Fruit fly (Drosophila melanogaster) whole organism, embryonic: ENCODE data around the gene CG44329.

Source experiments
- ATbp ChIP-seq: fragments of 200-800 bp; sonication (Bioruptor generic); optimal IDR thresholded peaks from 2 replicates; lab custom pipeline; 2017; ENCODE audit warnings: missing biosample characterization, mild to moderate bottlenecking, missing genetic modification characterization, missing genetic modification reagents
- CG1024 ChIP-seq: fragments of 200-800 bp; sonication (Bioruptor generic); IDR thresholded peaks from 2 replicates; pipeline ENCODE4 v1.3.6; 2022; ENCODE audit warnings: missing biosample characterization, missing genetic modification characterization
- CG11085 ChIP-seq: fragments of 200-800 bp; sonication (Bioruptor generic); IDR thresholded peaks from 2 replicates; pipeline ENCODE4 v1.3.6; 2022; ENCODE audit warnings: missing biosample characterization, missing genetic modification characterization
- CG11695 ChIP-seq: fragments of 200-800 bp; sonication (Bioruptor generic); IDR thresholded peaks from 3 replicates; pipeline ENCODE4 v1.3.6; 2022; ENCODE audit warnings: missing biosample characterization, missing genetic modification characterization
- CG13424 ChIP-seq: fragments of 200-800 bp; sonication (Bioruptor generic); optimal IDR thresholded peaks from 2 replicates; lab custom pipeline; 2019; ENCODE audit warnings: missing biosample characterization, mild to moderate bottlenecking, missing genetic modification characterization, moderate library complexity
- CG14014 ChIP-seq: fragments of 200-800 bp; sonication (Bioruptor generic); IDR thresholded peaks from 2 replicates; pipeline ENCODE4 v1.3.6; 2022; ENCODE audit warnings: missing biosample characterization, missing genetic modification characterization
- CG14965 ChIP-seq: fragments of 200-800 bp; sonication (Bioruptor generic); optimal IDR thresholded peaks from 2 replicates; lab custom pipeline; 2016; ENCODE audit warnings: missing biosample characterization, missing genetic modification characterization, borderline replicate concordance
- CG1602 ChIP-seq: fragments of 200-800 bp; sonication (Bioruptor generic); optimal IDR thresholded peaks from 3 replicates; lab custom pipeline; 2016; ENCODE audit warnings: missing biosample characterization, missing genetic modification characterization
- CG17359 ChIP-seq: fragments of 200-800 bp; sonication (Bioruptor generic); optimal IDR thresholded peaks from 3 replicates; lab custom pipeline; 2018; ENCODE audit warnings: missing biosample characterization, mild to moderate bottlenecking, missing genetic modification characterization, moderate library complexity
- CG17829 ChIP-seq: fragments of 200-800 bp; optimal IDR thresholded peaks from 2 replicates; lab custom pipeline; 2019; ENCODE audit warnings: missing biosample characterization, mild to moderate bottlenecking, missing genetic modification characterization, moderate library complexity
- CG18599 ChIP-seq: fragments of 200-800 bp; sonication (Bioruptor generic); optimal IDR thresholded peaks from 3 replicates; lab custom pipeline; 2017; ENCODE audit warnings: missing biosample characterization, missing genetic modification characterization, mild to moderate bottlenecking, moderate library complexity, missing genetic modification reagents
- CG2120 ChIP-seq: fragments of 200-800 bp; sonication (Bioruptor generic); optimal IDR thresholded peaks from 3 replicates; lab custom pipeline; 2016; ENCODE audit warnings: missing biosample characterization, missing genetic modification characterization
- CG2678 ChIP-seq: fragments of 200-800 bp; sonication (Bioruptor generic); optimal IDR thresholded peaks from 3 replicates; lab custom pipeline; 2019; ENCODE audit warnings: missing biosample characterization, mild to moderate bottlenecking, missing genetic modification characterization, moderate library complexity
- CG30020 ChIP-seq: fragments of 200-800 bp; optimal IDR thresholded peaks from 2 replicates; lab custom pipeline; 2019; ENCODE audit warnings: missing biosample characterization, mild to moderate bottlenecking, missing genetic modification characterization, moderate library complexity
- CG32532 ChIP-seq: fragments of 200-800 bp; sonication (Bioruptor generic); IDR thresholded peaks from 2 replicates; pipeline ENCODE4 v1.3.6; 2022; ENCODE audit warnings: missing biosample characterization, missing genetic modification characterization
- CG3847 ChIP-seq: fragments of 200-800 bp; sonication (Bioruptor generic); IDR thresholded peaks from 2 replicates; pipeline ENCODE4 v1.3.6; 2022; ENCODE audit warnings: missing biosample characterization, missing genetic modification characterization
- CG4360 ChIP-seq: fragments of 200-800 bp; sonication (Bioruptor generic); IDR thresholded peaks from 2 replicates; pipeline ENCODE4 v1.3.6; 2022; ENCODE audit warnings: missing biosample characterization, missing genetic modification characterization
- CG4730 ChIP-seq: fragments of 200-800 bp; sonication (Bioruptor generic); IDR thresholded peaks from 2 replicates; pipeline ENCODE4 v1.3.6; 2022; ENCODE audit warnings: missing biosample characterization, missing genetic modification characterization
- CG7372 ChIP-seq: fragments of 200-800 bp; sonication (Bioruptor generic); IDR thresholded peaks from 2 replicates; pipeline ENCODE4 v1.3.6; 2022; ENCODE audit warnings: missing biosample characterization, missing genetic modification characterization
- CG7839 ChIP-seq: fragments of 200-800 bp; sonication (Bioruptor generic); optimal IDR thresholded peaks from 3 replicates; lab custom pipeline; 2018; ENCODE audit warnings: missing biosample characterization, mild to moderate bottlenecking, missing genetic modification characterization, moderate library complexity
- CG8765 ChIP-seq: fragments of 200-800 bp; sonication (Bioruptor generic); IDR thresholded peaks from 2 replicates; pipeline ENCODE4 v1.3.6; 2022; ENCODE audit warnings: missing biosample characterization, missing genetic modification characterization
- E2f1 ChIP-seq: fragments of 200-800 bp; sonication (Bioruptor generic); IDR thresholded peaks from 2 replicates; pipeline ENCODE4 v1.3.6; 2022; ENCODE audit warnings: missing biosample characterization, missing genetic modification characterization
- Fer1 ChIP-seq: fragments of 200-800 bp; sonication (Bioruptor generic); optimal IDR thresholded peaks from 2 replicates; lab custom pipeline; 2017; ENCODE audit warnings: missing biosample characterization, mild to moderate bottlenecking, missing genetic modification characterization
- HLH3B ChIP-seq: fragments of 200-800 bp; sonication (Bioruptor generic); IDR thresholded peaks from 2 replicates; pipeline ENCODE4 v1.3.6; 2022; ENCODE audit warnings: missing biosample characterization, missing genetic modification characterization
- Hmr ChIP-seq: fragments of 200-800 bp; sonication (Bioruptor generic); optimal IDR thresholded peaks from 3 replicates; lab custom pipeline; 2017; ENCODE audit warnings: mild to moderate bottlenecking, missing biosample characterization, missing genetic modification reagents, missing genetic modification characterization
- NFAT ChIP-seq: fragments of 200-800 bp; sonication (Bioruptor generic); IDR thresholded peaks from 2 replicates; pipeline ENCODE4 v1.3.6; 2022; ENCODE audit warnings: missing biosample characterization, missing genetic modification characterization
- NfI ChIP-seq: fragments of 200-800 bp; sonication (Bioruptor generic); optimal IDR thresholded peaks from 3 replicates; lab custom pipeline; 2018; ENCODE audit warnings: missing biosample characterization, mild to moderate bottlenecking, missing genetic modification characterization, moderate library complexity
- Oaz ChIP-seq: fragments of 200-800 bp; sonication (Bioruptor generic); IDR thresholded peaks from 2 replicates; pipeline ENCODE4 v1.3.6; 2022; ENCODE audit warnings: missing biosample characterization, missing genetic modification characterization
- PHDP ChIP-seq: fragments of 200-800 bp; sonication (Bioruptor generic); optimal IDR thresholded peaks from 3 replicates; lab custom pipeline; 2018; ENCODE audit warnings: missing biosample characterization, mild to moderate bottlenecking, missing genetic modification characterization, moderate library complexity
- Rfx ChIP-seq: fragments of 200-800 bp; sonication (Bioruptor generic); IDR thresholded peaks from 2 replicates; pipeline ENCODE4 v1.3.6; 2022; ENCODE audit warnings: missing biosample characterization, missing genetic modification characterization
- Sox102F ChIP-seq: fragments of 200-800 bp; sonication (Bioruptor generic); optimal IDR thresholded peaks from 2 replicates; lab custom pipeline; 2018; ENCODE audit warnings: missing biosample characterization, mild to moderate bottlenecking, missing genetic modification characterization, moderate library complexity
- Xrp1 ChIP-seq: fragments of 200-800 bp; sonication (Bioruptor generic); IDR thresholded peaks from 2 replicates; pipeline ENCODE4 v1.3.6; 2022; ENCODE audit warnings: missing biosample characterization, missing genetic modification characterization
- abd-A ChIP-seq: fragments of 200-800 bp; sonication (Bioruptor generic); optimal IDR thresholded peaks from 3 replicates; lab custom pipeline; 2019; ENCODE audit warnings: missing biosample characterization, mild to moderate bottlenecking, missing genetic modification characterization, moderate library complexity
- az2 ChIP-seq: fragments of 200-800 bp; sonication (Bioruptor generic); optimal IDR thresholded peaks from 3 replicates; lab custom pipeline; 2016; ENCODE audit warnings: missing biosample characterization, missing genetic modification characterization
- bab2 ChIP-seq: fragments of 200-800 bp; sonication (Bioruptor generic); optimal IDR thresholded peaks from 2 replicates; lab custom pipeline; 2016; ENCODE audit warnings: missing biosample characterization, missing genetic modification characterization
- bcd ChIP-seq: fragments of 200-800 bp; sonication (Bioruptor generic); optimal IDR thresholded peaks from 2 replicates; lab custom pipeline; 2017; ENCODE audit warnings: missing biosample characterization, mild to moderate bottlenecking, missing genetic modification characterization
- ci ChIP-seq: fragments of 200-800 bp; sonication (Bioruptor generic); IDR thresholded peaks from 3 replicates; pipeline ENCODE4 v1.3.6; 2022; ENCODE audit warnings: missing biosample characterization, missing genetic modification characterization
- dimm ChIP-seq: fragments of 200-800 bp; sonication (Bioruptor generic); IDR thresholded peaks from 2 replicates; pipeline ENCODE4 v1.3.6; 2022; ENCODE audit warnings: missing biosample characterization, missing genetic modification characterization
- exex ChIP-seq: fragments of 200-800 bp; sonication (Bioruptor generic); optimal IDR thresholded peaks from 4 replicates; lab custom pipeline; 2018; ENCODE audit warnings: missing biosample characterization, mild to moderate bottlenecking, missing genetic modification characterization, moderate library complexity
- fu2 ChIP-seq: fragments of 200-800 bp; sonication (Bioruptor generic); optimal IDR thresholded peaks from 2 replicates; lab custom pipeline; 2016; ENCODE audit warnings: missing biosample characterization, missing genetic modification characterization
- lmd ChIP-seq: fragments of 200-800 bp; sonication (Bioruptor generic); IDR thresholded peaks from 2 replicates; pipeline ENCODE4 v1.3.6; 2022; ENCODE audit warnings: missing biosample characterization, missing genetic modification characterization
- mam ChIP-seq: fragments of 200-800 bp; sonication (Bioruptor generic); optimal IDR thresholded peaks from 3 replicates; lab custom pipeline; 2016; ENCODE audit warnings: missing biosample characterization, missing genetic modification characterization
- phol ChIP-seq: fragments of 200-800 bp; sonication (Bioruptor generic); optimal IDR thresholded peaks from 3 replicates; lab custom pipeline; 2018; ENCODE audit warnings: missing biosample characterization, mild to moderate bottlenecking, missing genetic modification characterization, moderate library complexity
- prd ChIP-seq, 3 experiments: fragments of >200 bp in 2 of 3; fragments of 200-800 bp in 1 of 3; sonication (Bioruptor generic) in 1 of 3; optimal IDR thresholded peaks in 2 of 3; IDR thresholded peaks in 1 of 3; 2 replicates in 2 of 3; 3 replicates in 1 of 3; pipeline versions ENCODE4 v1.3.6 to Lab custom; 2017 to 2022; ENCODE audit warnings: missing biosample characterization in 1 of 3, missing genetic modification characterization in 1 of 3
- ranshi ChIP-seq: fragments of 200-800 bp; sonication (Bioruptor generic); IDR thresholded peaks from 2 replicates; pipeline ENCODE4 v1.3.6; 2022; ENCODE audit warnings: missing biosample characterization, missing genetic modification characterization
- sens ChIP-seq: fragments of 200-800 bp; sonication (Bioruptor generic); peaks from one replicate; lab custom pipeline; 2016; ENCODE audit warnings: missing biosample characterization, missing genetic modification characterization
- sisA ChIP-seq: fragments of 200-800 bp; sonication (Bioruptor generic); IDR thresholded peaks from 2 replicates; pipeline ENCODE4 v1.3.6; 2022; ENCODE audit warnings: missing biosample characterization, missing genetic modification characterization
- slbo ChIP-seq: fragments of 200-800 bp; sonication (Bioruptor generic); IDR thresholded peaks from 2 replicates; pipeline ENCODE4 v1.3.6; 2022; ENCODE audit warnings: missing biosample characterization, missing genetic modification characterization
- tna ChIP-seq: fragments of 200-800 bp; sonication (Bioruptor generic); IDR thresholded peaks from 2 replicates; pipeline ENCODE4 v1.3.6; 2022; ENCODE audit warnings: missing biosample characterization, missing genetic modification characterization; ENCODE audit not compliant: partially characterized antibody
- vvl ChIP-seq: fragments of 200-800 bp; sonication (Bioruptor generic); IDR thresholded peaks from 2 replicates; pipeline ENCODE4 v1.3.6; 2022; ENCODE audit warnings: missing biosample characterization, missing genetic modification characterization

The CG44329 gene

dm6 chrX:5847544-5847943 lies 34.8 kb upstream of the CG44329 start (continued):
- TF ChIP-seq CG11085 (GFP tag; lab: Robert Waterston, UW): 0 out of 2 replicates have a peak, but pooled peaks have one; percentile 25
- no peak for TF ChIP-seq CG17829
- TF ChIP-seq CG30020 (tag; lab: Kevin White, UChicago): no peak
- TF ChIP-seq Oaz (GFP tag; lab: Robert Waterston, UW): 0 out of 2 replicates have a peak, but pooled peaks have one; percentile 9
- peak; percentile 49 for TF ChIP-seq sens (GFP tag; lab: Kevin White, UChicago)
- TF ChIP-seq ranshi: 0 out of 2 replicates have a peak, but pooled peaks have one; percentile 23
- TF ChIP-seq CG4360 (GFP tag; lab: Robert Waterston, UW): no peak
- TF ChIP-seq PHDP: peak; percentile 17
- TF ChIP-seq fu2: no peak
- TF ChIP-seq sisA: peak; percentile 30; the same call in 1 of the 2 replicates
- peak; percentile 9 for TF ChIP-seq phol (tag; lab: Kevin White, UChicago)
- peak; percentile 45 for TF ChIP-seq CG32532
- TF ChIP-seq mam (GFP tag; lab: Kevin White, UChicago): peak; percentile 34
- peak; percentile 34 for TF ChIP-seq Sox102F (GFP tag; lab: Kevin White, UChicago)
- TF ChIP-seq CG7839: peak; percentile 57
- TF ChIP-seq CG17359 (tag; lab: Kevin White, UChicago): peak; percentile 36
- TF ChIP-seq CG2120: peak; percentile 56
- peak; percentile 61 for TF ChIP-seq HLH3B
- peak; percentile 46 for TF ChIP-seq lmd (GFP tag; lab: Robert Waterston, UW)
- TF ChIP-seq CG2678 (tag; lab: Kevin White, UChicago): peak; percentile 51
- peak; percentile 69; the same call in 1 of the 2 replicates for TF ChIP-seq slbo (GFP tag; lab: Robert Waterston, UW)
- peak; percentile 54 for TF ChIP-seq abd-A (tag; lab: Kevin White, UChicago)
- TF ChIP-seq CG4730 (GFP tag; lab: Robert Waterston, UW): peak; percentile 44; the same call in 1 of the 2 replicates
- peak; percentile 16 for TF ChIP-seq CG13424
- 0 out of 2 replicates have a peak, but pooled peaks have one; percentile 13 for TF ChIP-seq CG7372
- no peak for TF ChIP-seq dimm (GFP tag; lab: Robert Waterston, UW)
- peak; percentile 45 for TF ChIP-seq Hmr
- TF ChIP-seq NfI (GFP tag; lab: Kevin White, UChicago): peak; percentile 11
- TF ChIP-seq CG14965 (GFP tag; lab: Kevin White, UChicago): no peak
- no peak for TF ChIP-seq tna
- peak; percentile 12 for TF ChIP-seq ATbp (GFP tag; lab: Kevin White, UChicago)
- TF ChIP-seq CG14014 (GFP tag; lab: Robert Waterston, UW): 0 out of 2 replicates have a peak, but pooled peaks have one; percentile 43
- peak; percentile 16; the same call in 1 of the 2 replicates for TF ChIP-seq NFAT (GFP tag; lab: Robert Waterston, UW)
- TF ChIP-seq CG1024 (GFP tag; lab: Robert Waterston, UW): 0 out of 2 replicates have a peak, but pooled peaks have one; percentile 23
- peak; percentile 47; the same call in 1 of the 2 replicates for TF ChIP-seq Xrp1 (GFP tag; lab: Robert Waterston, UW)
- TF ChIP-seq prd (optimal IDR thresholded peaks at IDR 0.05; lab: Kevin White, UChicago): no peak
- peak; percentile 36; the same call in 1 of the 3 replicates for TF ChIP-seq prd (GFP tag; IDR thresholded peaks at IDR 0.05; lab: Robert Waterston, UW)
- TF ChIP-seq exex (tag; lab: Kevin White, UChicago): no peak
- TF ChIP-seq CG1602 (GFP tag; lab: Kevin White, UChicago): no peak
- TF ChIP-seq bab2 (GFP tag; lab: Kevin White, UChicago): peak; percentile 4
- TF ChIP-seq Fer1 (GFP tag; lab: Kevin White, UChicago): peak; percentile 43
- peak; percentile 42; the same call in 1 of the 2 replicates for TF ChIP-seq E2f1 (GFP tag; lab: Robert Waterston, UW)
- peak; percentile 6 for TF ChIP-seq az2 (GFP tag; lab: Kevin White, UChicago)
- peak; percentile 64; the same call in 2 of the 3 replicates for TF ChIP-seq ci (GFP tag; lab: Robert Waterston, UW)
- TF ChIP-seq bcd (GFP tag; lab: Kevin White, UChicago): peak; percentile 25
- TF ChIP-seq CG18599 (GFP tag; lab: Kevin White, UChicago): peak; percentile 80
- TF ChIP-seq CG11695 (GFP tag; lab: Robert Waterston, UW): 0 out of 3 replicates have a peak, but pooled peaks have one; percentile 23
- no peak for TF ChIP-seq CG8765
- TF ChIP-seq CG3847 (GFP tag; lab: Robert Waterston, UW): peak; percentile 16; the same call in 1 of the 2 replicates
- peak; percentile 66 for TF ChIP-seq Rfx (GFP tag; lab: Robert Waterston, UW)
- TF ChIP-seq vvl (GFP tag; lab: Robert Waterston, UW): peak; percentile 12; the same call in 1 of the 2 replicates
